Fruit fly (Drosophila melanogaster) whole organism, embryonic: Measurements from ENCODE around the gene CG14020.

ENCODE experiments used
- Fer3 ChIP-seq: fragments of 200-800 bp; sonication (Bioruptor generic); optimal IDR thresholded peaks from 2 replicates; lab custom pipeline; 2018; ENCODE audit warnings: missing biosample characterization, mild to moderate bottlenecking, missing genetic modification characterization, moderate library complexity
- Sox100B ChIP-seq: fragments of 200-800 bp; sonication (Bioruptor generic); optimal IDR thresholded peaks from 3 replicates; lab custom pipeline; 2018; ENCODE audit warnings: missing biosample characterization, mild to moderate bottlenecking, missing genetic modification characterization

DNA sequence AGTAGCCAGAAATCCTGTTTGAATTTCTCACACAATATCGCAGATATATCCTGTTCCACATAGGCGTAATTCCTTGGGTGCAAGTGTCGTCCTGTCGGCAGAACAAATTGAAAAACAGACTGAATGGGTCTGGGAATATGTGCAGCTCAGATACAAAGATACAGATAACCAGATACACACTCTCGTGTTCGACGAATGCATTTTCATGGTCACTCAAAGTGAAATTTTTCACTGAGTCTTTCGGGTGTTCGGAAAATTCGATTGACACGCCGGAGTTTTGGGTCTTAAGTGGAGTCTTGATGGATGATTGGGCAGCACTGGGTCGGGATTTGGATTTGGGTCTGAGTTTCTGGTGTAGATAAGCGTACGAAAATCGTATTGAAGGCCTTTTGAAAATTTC lies 49.7 kb upstream of the CG14020 start:
- no peak for TF ChIP-seq Fer3 (tag; lab: Kevin White, UChicago)
- no peak for TF ChIP-seq Sox100B (GFP tag; lab: Kevin White, UChicago)
